Worm (Caenorhabditis elegans) whole organism, young adult: ENCODE measurements around the gene T19C3.6.
A peak's percentile ranks its signal among the peaks of the same experiment; 100 is the strongest.
"Not testable (repeated sequence)": the region's sequence is repeated elsewhere in the genome, so short reads cannot be mapped to it uniquely, and the experiment has no call there.

Experiments used
- B0336.3 ChIP-seq: fragments of 200-800 bp; sonication (Bioruptor generic); IDR thresholded peaks from 2 replicates; pipeline ENCODE4 v1.3.6; 2022; ENCODE audit warnings: missing genetic modification characterization, missing compliant biosample characterization
- attf-5 ChIP-seq: fragments of 200-800 bp; sonication (Bioruptor generic); optimal IDR thresholded peaks from 2 replicates; lab custom pipeline; 2018; ENCODE audit warnings: mild to moderate bottlenecking, missing genetic modification characterization, missing compliant biosample characterization
- ceh-40 ChIP-seq: fragments of 200-800 bp; sonication (Bioruptor generic); IDR thresholded peaks from 2 replicates; pipeline ENCODE4 v1.3.6; 2022; ENCODE audit warnings: missing genetic modification characterization, missing compliant biosample characterization
- dpl-1 ChIP-seq: fragments of 150-350 bp; optimal IDR thresholded peaks from 2 replicates; lab custom pipeline; 2014; ENCODE audit warnings: missing biosample characterization, missing genetic modification reagents, missing genetic modification characterization
- efl-1 ChIP-seq: fragments of 150-350 bp; optimal IDR thresholded peaks from 2 replicates; lab custom pipeline; 2014; ENCODE audit warnings: missing biosample characterization, missing genetic modification reagents, missing genetic modification characterization
- let-607 ChIP-seq, 2 experiments: fragments of 200-800 bp in 1 of 2; sonication (Bioruptor generic) in 1 of 2; sonication (generic microtip) in 1 of 2; optimal IDR thresholded peaks; 2 replicates each; lab custom pipeline; 2016 to 2018; ENCODE audit warnings: mild to moderate bottlenecking in 2 of 2, missing compliant biosample characterization in 2 of 2, missing genetic modification characterization in 2 of 2, moderate library complexity in 2 of 2, missing genotype in 1 of 2
- lin-26 ChIP-seq: fragments of 200-800 bp; sonication (Bioruptor generic); IDR thresholded peaks from 2 replicates; pipeline ENCODE4 v1.3.6; 2022; ENCODE audit warnings: missing genetic modification reagents, missing genetic modification characterization, missing compliant biosample characterization
- nfya-1 ChIP-seq: sonication (generic microtip); optimal IDR thresholded peaks from 2 replicates; lab custom pipeline; 2017; ENCODE audit warnings: antibody characterized with exemption, missing compliant biosample characterization, missing genetic modification characterization, borderline replicate concordance; ENCODE audit not compliant: insufficient read depth
- rec-8 ChIP-seq, 2 experiments: sonication (generic microtip); optimal IDR thresholded peaks; 2 replicates each; lab custom pipeline; 2016; ENCODE audit warnings: mild to moderate bottlenecking in 2 of 2, missing genetic modification characterization in 2 of 2, missing genetic modification reagents in 2 of 2, missing genotype in 2 of 2, missing biosample characterization in 1 of 2, missing compliant biosample characterization in 1 of 2, moderate library complexity in 1 of 2
- unc-130 ChIP-seq: sonication (generic microtip); optimal IDR thresholded peaks from 2 replicates; lab custom pipeline; 2016; ENCODE audit warnings: missing genetic modification reagents, missing genetic modification characterization, missing compliant biosample characterization
- unc-62 ChIP-seq: fragments of 150-350 bp; optimal IDR thresholded peaks from 2 replicates; lab custom pipeline; 2014; ENCODE audit warnings: missing biosample characterization, missing genetic modification reagents, missing genetic modification characterization
- ztf-6 ChIP-seq: fragments of 200-800 bp; sonication (Bioruptor generic); IDR thresholded peaks from 2 replicates; pipeline ENCODE4 v1.3.6; 2022; ENCODE audit warnings: missing genetic modification reagents, missing genetic modification characterization, missing compliant biosample characterization

DNA sequence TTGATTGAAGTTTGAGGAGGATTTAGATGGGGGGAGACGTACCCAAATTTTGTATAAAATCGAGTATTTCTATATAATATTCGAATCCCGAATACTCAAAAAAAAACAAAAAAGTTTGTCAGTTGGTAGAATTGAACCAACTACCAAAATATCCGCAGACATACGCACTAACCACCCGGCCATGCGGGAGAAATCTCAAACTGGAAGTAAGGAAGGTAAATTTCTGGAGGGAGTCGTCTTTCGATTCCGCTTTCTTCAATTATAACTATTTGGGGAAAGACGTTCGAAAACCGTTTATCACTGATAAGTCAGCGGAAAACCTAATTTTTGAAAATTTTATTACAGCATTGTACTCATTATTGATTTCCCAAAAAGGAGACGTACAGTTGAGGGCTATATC, 2.4 kb downstream of the T19C3.6 start:
- not testable (repeated sequence) for TF ChIP-seq rec-8 (tag; optimal IDR thresholded peaks at IDR 0.05; lab: Kevin White, UChicago); nfya-1; efl-1; ceh-40 (GFP tag; lab: Robert Waterston, UW); unc-130 (GFP tag; lab: Kevin White, UChicago); unc-62; let-607 (tag; optimal IDR thresholded peaks at IDR 0.05; lab: Kevin White, UChicago); ztf-6 (GFP tag; lab: Robert Waterston, UW); B0336.3 (GFP tag; lab: Robert Waterston, UW); dpl-1 (GFP tag; lab: Kevin White, UChicago); attf-5
- TF ChIP-seq lin-26 (GFP tag; lab: Robert Waterston, UW): peak; percentile 54
